Fruit fly (Drosophila melanogaster): Measurements from ENCODE around the gene Dip-C.

Dip-C gene

dm6 chr3R:12425510-12426309 lies 12.2 kb upstream of the Dip-C start, which contains the start of gene Pp1-87B (continued):
- no peak for TF ChIP-seq Dip2 (GFP tag; IDR thresholded peaks at IDR 0.05)
- peak; percentile 39 for TF ChIP-seq CG9727 (GFP tag; optimal IDR thresholded peaks at IDR 0.05)
- peak; percentile 25; the same call in 1 of the 2 replicates for TF ChIP-seq inv (GFP tag; IDR thresholded peaks at IDR 0.05; ENCODE audit: partially characterized antibody)
- peak; percentile 43; the same call in 2 of the 3 replicates for TF ChIP-seq knrl (GFP tag; IDR thresholded peaks at IDR 0.05; ENCODE audit: partially characterized antibody)
- no peak for TF ChIP-seq CG8765 (GFP tag; IDR thresholded peaks at IDR 0.05)
- peak; percentile 46 for TF ChIP-seq Nf-YC (tag; optimal IDR thresholded peaks at IDR 0.05)
- peak; percentile 53 for TF ChIP-seq CG10543 (GFP tag; optimal IDR thresholded peaks at IDR 0.05)
- no peak for TF ChIP-seq CG2129 (GFP tag; IDR thresholded peaks at IDR 0.05; ENCODE audit: partially characterized antibody)
- no peak for TF ChIP-seq gsb-n (tag; optimal IDR thresholded peaks at IDR 0.05)
- peak; percentile 13 for TF ChIP-seq Camta (GFP tag; optimal IDR thresholded peaks at IDR 0.05)
- no peak for TF ChIP-seq ems (GFP tag; optimal IDR thresholded peaks at IDR 0.05)
- TF ChIP-seq CG13123 (GFP tag; optimal IDR thresholded peaks at IDR 0.05): no peak
- peak in 1 of 2 experiments; percentile 8 for TF ChIP-seq crp (GFP tag; optimal IDR thresholded peaks at IDR 0.05)
- TF ChIP-seq Dfd (GFP tag; optimal IDR thresholded peaks at IDR 0.05): peak in 1 of 2 experiments; percentile 30
- no peak for TF ChIP-seq NC2β (GFP tag; optimal IDR thresholded peaks at IDR 0.05)
- TF ChIP-seq Hey (tag; optimal IDR thresholded peaks at IDR 0.05): no peak
- no peak for TF ChIP-seq kay (GFP tag; optimal IDR thresholded peaks at IDR 0.05)
- no peak for TF ChIP-seq CkIIα-i1 (GFP tag; IDR thresholded peaks at IDR 0.05)
- no peak for TF ChIP-seq slp2 (GFP tag; optimal IDR thresholded peaks at IDR 0.05)
- TF ChIP-seq Gsc (GFP tag; IDR thresholded peaks at IDR 0.05): no peak
- TF ChIP-seq Bdp1 (GFP tag; optimal IDR thresholded peaks at IDR 0.05): no peak
- TF ChIP-seq cad (GFP tag; optimal IDR thresholded peaks at IDR 0.05): no peak
- TF ChIP-seq Dip3 (GFP tag; optimal IDR thresholded peaks at IDR 0.05): peak; percentile 10
- TF ChIP-seq CG4820 (GFP tag; optimal IDR thresholded peaks at IDR 0.05): no peak
- no peak for TF ChIP-seq Asciz (GFP tag; optimal IDR thresholded peaks at IDR 0.05)
- TF ChIP-seq Bteb2 (GFP tag; optimal IDR thresholded peaks at IDR 0.05): no peak
- TF ChIP-seq Meics (GFP tag; optimal IDR thresholded peaks at IDR 0.05): peak; percentile 56
- no peak for TF ChIP-seq ara (GFP tag; IDR thresholded peaks at IDR 0.05)
- TF ChIP-seq CG13624 (GFP tag; optimal IDR thresholded peaks at IDR 0.05): no peak
- peak; percentile 95 for TF ChIP-seq CG1832 (GFP tag; optimal IDR thresholded peaks at IDR 0.05)
- no peak for TF ChIP-seq gce (GFP tag; IDR thresholded peaks at IDR 0.05)
- TF ChIP-seq sens (GFP tag): no peak
- TF ChIP-seq wdn (GFP tag; IDR thresholded peaks at IDR 0.05): no peak
- TF ChIP-seq CG11504 (tag; optimal IDR thresholded peaks at IDR 0.05): no peak
- no peak for TF ChIP-seq scrt (GFP tag; optimal IDR thresholded peaks at IDR 0.05)
- no peak for TF ChIP-seq CG6813 (GFP tag; optimal IDR thresholded peaks at IDR 0.05)
- TF ChIP-seq yki (optimal IDR thresholded peaks at IDR 0.05): no peak
- peak; percentile 37 for TF ChIP-seq pum (GFP tag; optimal IDR thresholded peaks at IDR 0.05)
- TF ChIP-seq CG17361 (GFP tag; IDR thresholded peaks at IDR 0.05): peak; percentile 80
- TF ChIP-seq CG16779 (GFP tag; IDR thresholded peaks at IDR 0.05): no peak
- TF ChIP-seq gro (GFP tag; optimal IDR thresholded peaks at IDR 0.05): no peak
- TF ChIP-seq CG1603 (tag; optimal IDR thresholded peaks at IDR 0.05): peak; percentile 19
- TF ChIP-seq CG7556 (GFP tag; optimal IDR thresholded peaks at IDR 0.05): no peak
- TF ChIP-seq toy (GFP tag; IDR thresholded peaks at IDR 0.05): no peak
- TF ChIP-seq Dref (GFP tag; IDR thresholded peaks at IDR 0.05): peak; percentile 66
- TF ChIP-seq CG17568 (GFP tag; optimal IDR thresholded peaks at IDR 0.05): no peak
- TF ChIP-seq Opbp (GFP tag; IDR thresholded peaks at IDR 0.05; ENCODE audit: partially characterized antibody): no peak
- no peak for TF ChIP-seq en (GFP tag; optimal IDR thresholded peaks at IDR 0.05)
- TF ChIP-seq CG2712 (tag; optimal IDR thresholded peaks at IDR 0.05): peak; percentile 10
- TF ChIP-seq Stat92E (GFP tag; optimal IDR thresholded peaks at IDR 0.05): peak in 1 of 3 experiments; percentile 16
